Fruit fly (Drosophila melanogaster) whole organism, embryonic: ENCODE data around the gene Pde11.

Experiments
- Adf1 ChIP-seq: fragments of 200-800 bp; sonication (Bioruptor generic); IDR thresholded peaks from 2 replicates; pipeline ENCODE4 v1.3.6; 2022; ENCODE audit warnings: missing biosample characterization, missing genetic modification characterization
- Antp ChIP-seq: fragments of 200-800 bp; sonication (Bioruptor generic); optimal IDR thresholded peaks from 3 replicates; lab custom pipeline; 2016; ENCODE audit warnings: missing biosample characterization, missing genetic modification characterization
- CG15073 ChIP-seq: fragments of 200-800 bp; sonication (Bioruptor generic); optimal IDR thresholded peaks from 2 replicates; lab custom pipeline; 2016; ENCODE audit warnings: missing biosample characterization, missing genetic modification characterization
- CG4328 ChIP-seq: fragments of 200-800 bp; sonication (Bioruptor generic); optimal IDR thresholded peaks from 3 replicates; lab custom pipeline; 2017; ENCODE audit warnings: missing biosample characterization, missing genetic modification reagents, missing genetic modification characterization
- CG6854 ChIP-seq: fragments of 200-800 bp; sonication (Bioruptor generic); optimal IDR thresholded peaks from 3 replicates; lab custom pipeline; 2017; ENCODE audit warnings: missing biosample characterization, mild to moderate bottlenecking, missing genetic modification characterization
- CG9727 ChIP-seq: fragments of 200-800 bp; sonication (Bioruptor generic); optimal IDR thresholded peaks from 3 replicates; lab custom pipeline; 2017; ENCODE audit warnings: missing biosample characterization, mild to moderate bottlenecking, missing genetic modification characterization
- GATAe ChIP-seq: fragments of 200-800 bp; sonication (Bioruptor generic); conservative IDR thresholded peaks from 2 replicates; pipeline ENCODE4 v1.3.6; 2022; ENCODE audit warnings: missing biosample characterization, missing genetic modification characterization
- ato ChIP-seq: fragments of 200-800 bp; sonication (Bioruptor generic); IDR thresholded peaks from 2 replicates; pipeline ENCODE4 v1.3.6; 2022; ENCODE audit warnings: missing biosample characterization, missing genetic modification characterization; ENCODE audit not compliant: partially characterized antibody
- sr ChIP-seq: fragments of 200-800 bp; sonication (Bioruptor generic); IDR thresholded peaks from 3 replicates; pipeline ENCODE4 v1.3.6; 2022; ENCODE audit warnings: missing biosample characterization, missing genetic modification characterization
- trem ChIP-seq: fragments of 200-800 bp; optimal IDR thresholded peaks from 3 replicates; lab custom pipeline; 2019; ENCODE audit warnings: missing biosample characterization, mild to moderate bottlenecking, missing genetic modification characterization, moderate library complexity

DNA sequence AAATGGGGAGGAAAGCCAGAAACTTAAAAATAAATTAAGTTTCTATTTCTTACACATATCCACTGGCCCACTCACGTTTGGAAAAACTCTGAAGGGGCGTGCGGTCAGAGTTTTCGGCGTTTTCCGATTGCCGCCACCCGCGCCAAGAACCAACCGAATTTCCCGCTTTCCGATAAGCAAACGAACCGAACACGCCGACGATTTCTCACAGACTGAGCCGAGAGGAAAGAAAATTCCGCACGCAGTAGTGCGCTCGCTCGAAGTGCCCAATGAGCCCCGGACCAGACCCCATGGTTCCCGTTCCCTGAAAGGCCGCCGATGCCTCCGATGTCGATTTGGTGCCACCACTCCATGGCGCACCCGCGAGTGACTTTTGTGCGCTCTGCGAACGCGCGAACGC is 86.4 kb downstream of the Pde11 start, which contains the start of gene kon:
- TF ChIP-seq ato (GFP tag; lab: Robert Waterston, UW) (no peak), sr (GFP tag; lab: Robert Waterston, UW) (peak; percentile 71), CG6854 (GFP tag; lab: Kevin White, UChicago) (no peak), Antp (GFP tag; lab: Kevin White, UChicago) (no peak), Adf1 (GFP tag; lab: Robert Waterston, UW) (0 out of 2 replicates have a peak, but pooled peaks have one; percentile 13), CG9727 (no peak), GATAe (GFP tag; lab: Robert Waterston, UW) (no peak), CG15073 (GFP tag; lab: Kevin White, UChicago) (no peak), trem (tag; lab: Kevin White, UChicago) (no peak), CG4328 (no peak)
